Worm (Caenorhabditis elegans) whole organism, early embryonic: ENCODE measurements around the gene D1044.6.

ENCODE experiments used
- F13C5.2 ChIP-seq: sonication (generic microtip); optimal IDR thresholded peaks from 2 replicates; lab custom pipeline; 2017; ENCODE audit warnings: mild to moderate bottlenecking, missing genetic modification characterization, inconsistent platforms, missing compliant biosample characterization
- ama-1 ChIP-seq: fragments of 150-350 bp; optimal IDR thresholded peaks from 2 replicates; lab custom pipeline; 2014
- ceh-13 ChIP-seq: fragments of 200-800 bp; sonication (Bioruptor generic); optimal IDR thresholded peaks from 2 replicates; lab custom pipeline; 2018; ENCODE audit warnings: mild to moderate bottlenecking, missing genetic modification characterization, missing compliant biosample characterization
- flt-1 ChIP-seq: fragments of 200-800 bp; sonication (Bioruptor generic); IDR thresholded peaks from 2 replicates; pipeline ENCODE4 v1.3.6; 2022; ENCODE audit warnings: missing genetic modification characterization, missing compliant biosample characterization
- pes-1 ChIP-seq: fragments of 200-800 bp; sonication (Bioruptor generic); IDR thresholded peaks from 2 replicates; pipeline ENCODE4 v1.3.6; 2022; ENCODE audit warnings: missing genetic modification reagents, missing genetic modification characterization, missing compliant biosample characterization
- tbx-11 ChIP-seq: fragments of 200-800 bp; sonication (Bioruptor generic); IDR thresholded peaks from 2 replicates; pipeline ENCODE4 v1.3.6; 2022; ENCODE audit warnings: missing genetic modification characterization, missing compliant biosample characterization
- tra-4 ChIP-seq: sonication (generic microtip); optimal IDR thresholded peaks from 2 replicates; lab custom pipeline; 2017; ENCODE audit warnings: missing genetic modification characterization, missing compliant biosample characterization

ce11 chrIII:5581049-5581448 lies 38.1 kb upstream of the D1044.6 start, which contains the start of gene F56D2.5:
- TF ChIP-seq flt-1 (GFP tag; lab: Robert Waterston, UW) (no peak), tra-4 (tag; lab: Kevin White, UChicago) (no peak), ama-1 (lab: Kevin White, UChicago) (no peak), F13C5.2 (tag; lab: Kevin White, UChicago) (no peak), tbx-11 (no peak), pes-1 (GFP tag; lab: Robert Waterston, UW) (no peak), ceh-13 (GFP tag; lab: Kevin White, UChicago) (no peak)
